Worm (Caenorhabditis elegans): ENCODE measurements around the gene M176.4.

DNA sequence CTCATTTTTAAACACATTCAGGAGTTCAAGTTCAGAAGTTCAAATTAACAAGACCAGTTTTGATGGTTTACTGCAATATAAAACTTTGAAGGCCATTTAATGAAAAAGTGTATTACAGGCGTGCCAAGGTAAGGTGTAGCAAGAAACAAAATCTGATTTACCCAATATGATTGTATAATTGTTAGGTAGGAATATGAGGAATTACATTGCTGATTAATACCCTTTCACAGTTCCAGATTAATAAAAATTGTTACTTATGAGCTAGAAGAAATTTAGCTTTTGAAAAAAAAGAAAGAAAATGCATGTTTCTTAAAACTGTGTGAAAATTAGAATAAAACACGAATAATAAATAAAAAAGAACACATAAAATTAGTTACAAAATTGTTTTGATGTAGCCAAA lies 15.4 kb downstream of the M176.4 start, which contains the start of gene kin-15:
- TF ChIP-seq zip-5 (tag; optimal IDR thresholded peaks at IDR 0.05) (no peak), npax-4 (tag; optimal IDR thresholded peaks at IDR 0.05) (no peak), rnt-1 (tag; optimal IDR thresholded peaks at IDR 0.05) (no peak), pqm-1 (tag; optimal IDR thresholded peaks at IDR 0.05) (no peak), ttx-3 (tag; optimal IDR thresholded peaks at IDR 0.05) (no peak), ceh-30 (tag; optimal IDR thresholded peaks at IDR 0.05) (no peak), C08G9.2 (tag; optimal IDR thresholded peaks at IDR 0.05) (no peak), gmeb-2 (tag; optimal IDR thresholded peaks at IDR 0.05) (no peak), hlh-6 (tag; optimal IDR thresholded peaks at IDR 0.05) (no peak), ceh-22 (tag; optimal IDR thresholded peaks at IDR 0.05) (no peak), nhr-11 (tag; optimal IDR thresholded peaks at IDR 0.05) (no peak), che-1 (tag; optimal IDR thresholded peaks at IDR 0.05) (no peak), elt-2 (tag; optimal IDR thresholded peaks at IDR 0.05) (no peak), unc-42 (tag; optimal IDR thresholded peaks at IDR 0.05) (no peak)
